Worm (Caenorhabditis elegans) whole organism, L3 larva: ENCODE data around the gene prp-3.

ENCODE experiments used
- aly-2 ChIP-seq: fragments of 150-350 bp; optimal IDR thresholded peaks from 2 replicates; lab custom pipeline; 2014; ENCODE audit warnings: missing biosample characterization, missing genetic modification characterization
- ama-1 ChIP-seq: fragments of 150-350 bp; optimal IDR thresholded peaks from 2 replicates; lab custom pipeline; 2018
- pqm-1 ChIP-seq: fragments of 150-350 bp; optimal IDR thresholded peaks from 2 replicates; lab custom pipeline; 2017; ENCODE audit warnings: missing biosample characterization, missing genetic modification characterization, inconsistent platforms

- TF ChIP-seq aly-2: no peak
- TF ChIP-seq ama-1: no peak
- TF ChIP-seq pqm-1 (tag; lab: Kevin White, UChicago): no peak
Measured at ce11 chrIII:10383804-10384203, 44.0 kb downstream of the prp-3 start.
